Worm (Caenorhabditis elegans) whole organism, early embryonic: Measurements from ENCODE around the gene glrx-5.
"Not testable (repeated sequence)": the region's sequence is repeated elsewhere in the genome, so short reads cannot be mapped to it uniquely, and the experiment has no call there.

ENCODE experiments used
- B0310.2 ChIP-seq: sonication (generic microtip); optimal IDR thresholded peaks from 2 replicates; lab custom pipeline; 2016; ENCODE audit warnings: mild to moderate bottlenecking, missing genetic modification characterization, missing compliant biosample characterization
- F13C5.2 ChIP-seq: sonication (generic microtip); optimal IDR thresholded peaks from 2 replicates; lab custom pipeline; 2017; ENCODE audit warnings: mild to moderate bottlenecking, missing genetic modification characterization, inconsistent platforms, missing compliant biosample characterization
- aly-1 ChIP-seq: sonication (generic microtip); optimal IDR thresholded peaks from 2 replicates; lab custom pipeline; 2016; ENCODE audit warnings: missing genetic modification characterization, missing compliant biosample characterization
- ama-1 ChIP-seq: fragments of 150-350 bp; optimal IDR thresholded peaks from 2 replicates; lab custom pipeline; 2014
- ceh-13 ChIP-seq: fragments of 200-800 bp; sonication (Bioruptor generic); optimal IDR thresholded peaks from 2 replicates; lab custom pipeline; 2018; ENCODE audit warnings: mild to moderate bottlenecking, missing genetic modification characterization, missing compliant biosample characterization
- ceh-36 ChIP-seq: sonication (generic microtip); optimal IDR thresholded peaks from 2 replicates; lab custom pipeline; 2016; ENCODE audit warnings: missing genetic modification characterization, inconsistent platforms, missing compliant biosample characterization
- ets-7 ChIP-seq: sonication (generic microtip); optimal IDR thresholded peaks from 2 replicates; lab custom pipeline; 2016; ENCODE audit warnings: missing genotype, missing genetic modification characterization, missing compliant biosample characterization
- flt-1 ChIP-seq: fragments of 200-800 bp; sonication (Bioruptor generic); IDR thresholded peaks from 2 replicates; pipeline ENCODE4 v1.3.6; 2022; ENCODE audit warnings: missing genetic modification characterization, missing compliant biosample characterization
- hmbx-1 ChIP-seq: sonication (generic microtip); optimal IDR thresholded peaks from 2 replicates; lab custom pipeline; 2016; ENCODE audit warnings: mild to moderate bottlenecking, missing genetic modification characterization, missing compliant biosample characterization
- hmg-4 ChIP-seq: fragments of 200-800 bp; sonication (Bioruptor generic); optimal IDR thresholded peaks from 2 replicates; lab custom pipeline; 2018; ENCODE audit warnings: mild to moderate bottlenecking, missing genetic modification characterization, missing compliant biosample characterization
- hnd-1 ChIP-seq: sonication (generic microtip); optimal IDR thresholded peaks from 2 replicates; lab custom pipeline; 2016; ENCODE audit warnings: missing genetic modification characterization, missing compliant biosample characterization
- pes-1 ChIP-seq: fragments of 200-800 bp; sonication (Bioruptor generic); IDR thresholded peaks from 2 replicates; pipeline ENCODE4 v1.3.6; 2022; ENCODE audit warnings: missing genetic modification reagents, missing genetic modification characterization, missing compliant biosample characterization
- scrt-1 ChIP-seq: fragments of 200-800 bp; sonication (Bioruptor generic); IDR thresholded peaks from 2 replicates; pipeline ENCODE4 v1.3.6; 2022; ENCODE audit warnings: missing genetic modification characterization, missing compliant biosample characterization
- sea-1 ChIP-seq: fragments of 200-800 bp; sonication (Bioruptor generic); conservative IDR thresholded peaks from 2 replicates; pipeline ENCODE4 v1.3.6; 2022; ENCODE audit warnings: missing genetic modification characterization, missing compliant biosample characterization
- tbx-11 ChIP-seq: fragments of 200-800 bp; sonication (Bioruptor generic); IDR thresholded peaks from 2 replicates; pipeline ENCODE4 v1.3.6; 2022; ENCODE audit warnings: missing genetic modification characterization, missing compliant biosample characterization
- tbx-37 ChIP-seq: fragments of 200-800 bp; sonication (Bioruptor generic); conservative IDR thresholded peaks from 2 replicates; pipeline ENCODE4 v1.3.6; 2022; ENCODE audit warnings: missing genetic modification reagents, missing genetic modification characterization, missing compliant biosample characterization
- tra-4 ChIP-seq: sonication (generic microtip); optimal IDR thresholded peaks from 2 replicates; lab custom pipeline; 2017; ENCODE audit warnings: missing genetic modification characterization, missing compliant biosample characterization

glrx-5 gene

ce11 chrIII:12395085-12395484, 21.4 kb upstream of the glrx-5 start, which contains the start of gene Y49E10.10:
Gene Y49E10.10, plus strand, starts transcription at chrIII:12395465.
- no peak for TF ChIP-seq pes-1 (GFP tag; lab: Robert Waterston, UW)
- no peak for TF ChIP-seq ets-7
- no peak for TF ChIP-seq tra-4 (tag; lab: Kevin White, UChicago)
- no peak for TF ChIP-seq hnd-1 (tag; lab: Kevin White, UChicago)
- TF ChIP-seq ceh-36 = no peak
- no peak for TF ChIP-seq aly-1
- TF ChIP-seq tbx-11 = no peak
- TF ChIP-seq B0310.2 (tag; lab: Kevin White, UChicago) = no peak
- TF ChIP-seq ceh-13 (GFP tag; lab: Kevin White, UChicago) = no peak
- no peak for TF ChIP-seq tbx-37
- TF ChIP-seq F13C5.2 (tag; lab: Kevin White, UChicago) = no peak
- TF ChIP-seq scrt-1 (GFP tag; lab: Robert Waterston, UW) = no peak
- no peak for TF ChIP-seq flt-1 (GFP tag; lab: Robert Waterston, UW)
- TF ChIP-seq hmg-4 (GFP tag; lab: Kevin White, UChicago) = no peak
- no peak for TF ChIP-seq hmbx-1 (tag; lab: Kevin White, UChicago)
- TF ChIP-seq sea-1 = no peak
- no peak for TF ChIP-seq ama-1 (lab: Kevin White, UChicago)

DNA sequence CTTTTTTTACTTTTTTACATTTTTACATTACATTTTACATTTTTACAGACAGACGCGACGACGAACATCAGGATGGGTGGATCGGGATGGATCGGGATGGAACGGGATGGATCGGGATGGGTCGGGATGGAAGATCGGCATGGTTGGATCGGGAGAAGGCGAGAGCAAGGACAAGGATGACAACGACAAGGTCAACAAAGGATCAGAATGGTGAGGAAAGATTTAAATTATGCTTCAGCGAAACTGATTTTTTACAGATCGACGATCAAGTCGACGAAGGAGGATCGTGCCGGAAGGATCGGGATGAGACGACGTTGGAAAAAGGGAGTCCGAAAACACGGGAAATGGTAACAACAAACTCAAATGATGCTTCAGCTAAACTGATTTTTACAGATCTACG, 14.4 kb upstream of the glrx-5 start:
- TF ChIP-seq ama-1 (lab: Kevin White, UChicago) (no peak), hmg-4 (GFP tag; lab: Kevin White, UChicago) (no peak), ceh-36 (no peak), scrt-1 (GFP tag; lab: Robert Waterston, UW) (no peak), flt-1 (GFP tag; lab: Robert Waterston, UW) (no peak), pes-1 (GFP tag; lab: Robert Waterston, UW) (no peak)

DNA sequence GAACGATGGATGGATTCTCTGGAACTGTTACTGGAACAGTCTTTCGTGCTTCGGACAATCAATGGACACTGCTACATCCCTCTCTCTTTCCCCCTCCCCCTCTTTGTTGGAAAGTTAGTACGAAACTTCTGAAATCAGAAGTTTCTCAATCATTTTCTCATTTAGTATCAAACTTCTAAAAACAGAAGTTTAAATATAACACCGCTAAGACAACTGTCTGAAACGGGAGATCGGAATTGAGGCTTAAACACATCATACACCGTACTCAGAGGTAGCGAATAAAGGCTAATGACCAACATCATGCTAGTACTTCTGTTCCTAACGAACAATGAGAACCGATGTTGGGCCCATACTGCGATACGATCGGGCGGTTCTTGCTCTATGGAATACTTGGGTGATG, 12.9 kb upstream of the glrx-5 start, which contains the start of gene Y49E10.30:
Gene Y49E10.30 (plus strand): TSS at position 301 of the 400 bp plus-strand sequence.
- TF ChIP-seq aly-1; tra-4 (tag; lab: Kevin White, UChicago); hmg-4 (GFP tag; lab: Kevin White, UChicago): not testable (repeated sequence)

- not testable (repeated sequence) for TF ChIP-seq pes-1 (GFP tag; lab: Robert Waterston, UW); tra-4 (tag; lab: Kevin White, UChicago); sea-1
Observed at ce11 chrIII:12383709-12384108, 10.1 kb upstream of the glrx-5 start, which contains the start of gene Y49E10.4. Gene Y49E10.4, minus strand, starts transcription at chrIII:12383809.

- no peak for TF ChIP-seq F13C5.2 (tag; lab: Kevin White, UChicago)
- TF ChIP-seq ets-7 = no peak
- TF ChIP-seq tbx-11 = no peak
- no peak for TF ChIP-seq aly-1
- no peak for TF ChIP-seq B0310.2 (tag; lab: Kevin White, UChicago)
- no peak for TF ChIP-seq hnd-1 (tag; lab: Kevin White, UChicago)
- TF ChIP-seq ceh-36 = no peak
- TF ChIP-seq flt-1 (GFP tag; lab: Robert Waterston, UW) = no peak
- TF ChIP-seq hmbx-1 (tag; lab: Kevin White, UChicago) = no peak
- TF ChIP-seq scrt-1 (GFP tag; lab: Robert Waterston, UW) = no peak
- TF ChIP-seq ama-1 (lab: Kevin White, UChicago) = no peak
- TF ChIP-seq hmg-4 (GFP tag; lab: Kevin White, UChicago) = no peak
- no peak for TF ChIP-seq pes-1 (GFP tag; lab: Robert Waterston, UW)
- TF ChIP-seq ceh-13 (GFP tag; lab: Kevin White, UChicago) = no peak
- no peak for TF ChIP-seq sea-1
- TF ChIP-seq tbx-37 = no peak
- TF ChIP-seq tra-4 (tag; lab: Kevin White, UChicago) = no peak
Observed at ce11 chrIII:12377198-12377662, 3.6 kb upstream of the glrx-5 start, which contains the start of gene pph-4.2. Gene pph-4.2, minus strand, starts transcription at chrIII:12377248.

- TF ChIP-seq tbx-11 = no peak
- TF ChIP-seq tra-4 (tag; lab: Kevin White, UChicago) = no peak
- no peak for TF ChIP-seq flt-1 (GFP tag; lab: Robert Waterston, UW)
- no peak for TF ChIP-seq ceh-13 (GFP tag; lab: Kevin White, UChicago)
- no peak for TF ChIP-seq scrt-1 (GFP tag; lab: Robert Waterston, UW)
- no peak for TF ChIP-seq ceh-36
- no peak for TF ChIP-seq tbx-37
- TF ChIP-seq ets-7 = no peak
- no peak for TF ChIP-seq sea-1
- TF ChIP-seq hnd-1 (tag; lab: Kevin White, UChicago) = no peak
- no peak for TF ChIP-seq hmbx-1 (tag; lab: Kevin White, UChicago)
- TF ChIP-seq B0310.2 (tag; lab: Kevin White, UChicago) = no peak
- TF ChIP-seq ama-1 (lab: Kevin White, UChicago) = no peak
- no peak for TF ChIP-seq F13C5.2 (tag; lab: Kevin White, UChicago)
Observed at ce11 chrIII:12375614-12376013, 2.0 kb upstream of the glrx-5 start.

- TF ChIP-seq hnd-1 (tag; lab: Kevin White, UChicago) = no peak
- no peak for TF ChIP-seq tbx-37
Observed at ce11 chrIII:12373306-12373705, 351 bp downstream of the glrx-5 start.
